Worm (Caenorhabditis elegans) whole organism, young adult: ENCODE measurements around the gene K02A2.1.

Experiments
- C17E4.6 ChIP-seq: fragments of 200-800 bp; sonication (Bioruptor generic); IDR thresholded peaks from 2 replicates; pipeline ENCODE4 v1.3.6; 2022; ENCODE audit warnings: missing genetic modification reagents, missing genetic modification characterization, missing compliant biosample characterization
- F22D6.2 ChIP-seq: sonication (generic microtip); optimal IDR thresholded peaks from 2 replicates; lab custom pipeline; 2016; ENCODE audit warnings: mild to moderate bottlenecking, missing genetic modification characterization, missing compliant biosample characterization
- F23B12.7 ChIP-seq: sonication (generic microtip); optimal IDR thresholded peaks from 2 replicates; lab custom pipeline; 2017; ENCODE audit warnings: missing genetic modification characterization, mild to moderate bottlenecking, missing compliant biosample characterization, antibody characterized with exemption, moderate library complexity; ENCODE audit not compliant: insufficient read depth
- F55B11.4 ChIP-seq: sonication (generic microtip); optimal IDR thresholded peaks from 2 replicates; lab custom pipeline; 2016; ENCODE audit warnings: missing compliant biosample characterization, missing genetic modification characterization, borderline replicate concordance; ENCODE audit not compliant: insufficient read depth
- F57C9.4 ChIP-seq: sonication (generic microtip); optimal IDR thresholded peaks from 2 replicates; lab custom pipeline; 2017; ENCODE audit warnings: mild to moderate bottlenecking, missing genetic modification characterization, missing compliant biosample characterization
- Y53F4B.3 ChIP-seq: fragments of 200-800 bp; sonication (Bioruptor generic); IDR thresholded peaks from 2 replicates; pipeline ENCODE4 v1.3.6; 2022; ENCODE audit warnings: missing genetic modification reagents, missing genetic modification characterization, missing compliant biosample characterization
- Y53G8AR.9 ChIP-seq: fragments of 200-800 bp; sonication (Bioruptor generic); conservative IDR thresholded peaks from 2 replicates; pipeline ENCODE4 v1.3.6; 2022; ENCODE audit warnings: missing genetic modification reagents, missing genetic modification characterization, missing compliant biosample characterization
- Y56A3A.18 ChIP-seq: fragments of 200-800 bp; sonication (Bioruptor generic); IDR thresholded peaks from 2 replicates; pipeline ENCODE4 v1.3.6; 2022; ENCODE audit warnings: missing genetic modification reagents, missing genetic modification characterization, missing compliant biosample characterization
- ZK185.1 ChIP-seq: sonication (generic microtip); optimal IDR thresholded peaks from 2 replicates; lab custom pipeline; 2016; ENCODE audit warnings: mild to moderate bottlenecking, missing genetic modification characterization, missing compliant biosample characterization; ENCODE audit not compliant: poor library complexity, severe bottlenecking
- athp-1 ChIP-seq: sonication (generic microtip); optimal IDR thresholded peaks from 2 replicates; lab custom pipeline; 2017; ENCODE audit warnings: mild to moderate bottlenecking, missing genetic modification characterization, missing compliant biosample characterization
- attf-3 ChIP-seq: fragments of 200-800 bp; sonication (Bioruptor generic); conservative IDR thresholded peaks from 2 replicates; pipeline ENCODE4 v1.3.6; 2022; ENCODE audit warnings: missing genetic modification reagents, missing genetic modification characterization, missing compliant biosample characterization
- attf-6 ChIP-seq: fragments of 200-800 bp; sonication (Bioruptor generic); IDR thresholded peaks from 2 replicates; pipeline ENCODE4 v1.3.6; 2022; ENCODE audit warnings: missing genetic modification reagents, missing genetic modification characterization, missing compliant biosample characterization
- bed-1 ChIP-seq: fragments of 200-800 bp; sonication (Bioruptor generic); IDR thresholded peaks from 2 replicates; pipeline ENCODE4 v1.3.6; 2022; ENCODE audit warnings: missing genetic modification reagents, missing genetic modification characterization, missing compliant biosample characterization
- bed-2 ChIP-seq: fragments of 200-800 bp; sonication (Bioruptor generic); IDR thresholded peaks from 2 replicates; pipeline ENCODE4 v1.3.6; 2022; ENCODE audit warnings: missing genetic modification reagents, missing genetic modification characterization, missing compliant biosample characterization
- ceh-100 ChIP-seq: fragments of 200-800 bp; sonication (Bioruptor generic); IDR thresholded peaks from 2 replicates; pipeline ENCODE4 v1.3.6; 2022; ENCODE audit warnings: missing genetic modification reagents, missing genetic modification characterization, missing compliant biosample characterization
- ceh-79 ChIP-seq: sonication (generic microtip); optimal IDR thresholded peaks from 2 replicates; lab custom pipeline; 2017; ENCODE audit warnings: mild to moderate bottlenecking, missing genetic modification characterization, missing compliant biosample characterization
- ceh-91 ChIP-seq: fragments of 200-800 bp; sonication (Bioruptor generic); IDR thresholded peaks from 2 replicates; pipeline ENCODE4 v1.3.6; 2022; ENCODE audit warnings: missing genetic modification reagents, missing genetic modification characterization, missing compliant biosample characterization
- chd-7 ChIP-seq: sonication (generic microtip); optimal IDR thresholded peaks from 2 replicates; lab custom pipeline; 2016; ENCODE audit warnings: mild to moderate bottlenecking, missing genetic modification characterization, moderate library complexity, missing compliant biosample characterization
- die-1 ChIP-seq: sonication (generic microtip); optimal IDR thresholded peaks from 2 replicates; lab custom pipeline; 2016; ENCODE audit warnings: missing genotype, mild to moderate bottlenecking, missing genetic modification characterization, missing compliant biosample characterization
- efl-1 ChIP-seq: fragments of 150-350 bp; optimal IDR thresholded peaks from 2 replicates; lab custom pipeline; 2014; ENCODE audit warnings: missing biosample characterization, missing genetic modification reagents, missing genetic modification characterization
- egl-18 ChIP-seq: fragments of 200-800 bp; sonication (Bioruptor generic); IDR thresholded peaks from 2 replicates; pipeline ENCODE4 v1.3.6; 2022; ENCODE audit warnings: missing genetic modification reagents, missing genetic modification characterization, missing compliant biosample characterization
- egl-44 ChIP-seq: fragments of 200-800 bp; sonication (Bioruptor generic); IDR thresholded peaks from 2 replicates; pipeline ENCODE4 v1.3.6; 2022; ENCODE audit warnings: missing genetic modification reagents, missing genetic modification characterization, missing compliant biosample characterization
- fkh-3 ChIP-seq: sonication (generic microtip); optimal IDR thresholded peaks from 2 replicates; lab custom pipeline; 2016; ENCODE audit warnings: mild to moderate bottlenecking, missing genetic modification characterization, missing compliant biosample characterization
- hrde-1 ChIP-seq: sonication (generic microtip); optimal IDR thresholded peaks from 2 replicates; lab custom pipeline; 2016; ENCODE audit warnings: missing genetic modification characterization, mild to moderate bottlenecking, missing compliant biosample characterization, moderate library complexity, missing genotype, missing genetic modification reagents, borderline replicate concordance
- let-526 ChIP-seq: fragments of 200-800 bp; sonication (Bioruptor generic); IDR thresholded peaks from 2 replicates; pipeline ENCODE4 v1.3.6; 2022; ENCODE audit warnings: missing genetic modification reagents, missing genetic modification characterization, missing compliant biosample characterization
- lin-35 ChIP-seq, 3 experiments: fragments of 150-350 bp in 2 of 3; sonication (generic microtip) in 1 of 3; optimal IDR thresholded peaks; 2 replicates each; lab custom pipeline; 2014 to 2018; ENCODE audit warnings: missing biosample characterization in 3 of 3, missing genetic modification characterization in 3 of 3, missing genetic modification reagents in 3 of 3
- lsl-1 ChIP-seq: fragments of 200-800 bp; sonication (Bioruptor generic); optimal IDR thresholded peaks from 2 replicates; lab custom pipeline; 2018; ENCODE audit warnings: mild to moderate bottlenecking, missing genetic modification characterization, moderate library complexity, missing compliant biosample characterization
- madf-10 ChIP-seq: sonication (generic microtip); optimal IDR thresholded peaks from 2 replicates; lab custom pipeline; 2016; ENCODE audit warnings: mild to moderate bottlenecking, missing genetic modification characterization, missing compliant biosample characterization
- nfya-1 ChIP-seq: sonication (generic microtip); optimal IDR thresholded peaks from 2 replicates; lab custom pipeline; 2017; ENCODE audit warnings: antibody characterized with exemption, missing compliant biosample characterization, missing genetic modification characterization, borderline replicate concordance; ENCODE audit not compliant: insufficient read depth
- nfya-2 ChIP-seq: fragments of 200-800 bp; sonication (Bioruptor generic); IDR thresholded peaks from 2 replicates; pipeline ENCODE4 v1.3.6; 2022; ENCODE audit warnings: missing genetic modification reagents, missing genetic modification characterization, missing compliant biosample characterization
- nhr-179 ChIP-seq: sonication (generic microtip); optimal IDR thresholded peaks from 2 replicates; lab custom pipeline; 2016; ENCODE audit warnings: mild to moderate bottlenecking, missing genetic modification characterization, missing compliant biosample characterization
- nhr-80 ChIP-seq: sonication (generic microtip); optimal IDR thresholded peaks from 2 replicates; lab custom pipeline; 2016; ENCODE audit warnings: missing genetic modification characterization, missing compliant biosample characterization
- rec-8 ChIP-seq, 2 experiments: sonication (generic microtip); optimal IDR thresholded peaks; 2 replicates each; lab custom pipeline; 2016; ENCODE audit warnings: mild to moderate bottlenecking in 2 of 2, missing genetic modification characterization in 2 of 2, missing genetic modification reagents in 2 of 2, missing genotype in 2 of 2, missing biosample characterization in 1 of 2, missing compliant biosample characterization in 1 of 2, moderate library complexity in 1 of 2
- rpc-1 ChIP-seq, 2 experiments: fragments of 150-350 bp in 1 of 2; sonication (generic microtip) in 1 of 2; optimal IDR thresholded peaks; 2 replicates each; lab custom pipeline; 2014 to 2018; ENCODE audit warnings: missing biosample characterization in 1 of 2, missing genetic modification characterization in 1 of 2, missing genetic modification reagents in 1 of 2, missing genotype in 1 of 2
- snpc-3.4 ChIP-seq: sonication (generic microtip); optimal IDR thresholded peaks from 2 replicates; lab custom pipeline; 2017; ENCODE audit warnings: missing genetic modification characterization, mild to moderate bottlenecking, missing compliant biosample characterization, antibody characterized with exemption, moderate library complexity, missing genotype, missing genetic modification reagents
- snpc-4 ChIP-seq, 5 experiments: fragments of 150-350 bp in 1 of 5; sonication (generic microtip) in 4 of 5; optimal IDR thresholded peaks; 2 replicates each; lab custom pipeline; 2014 to 2018; ENCODE audit warnings: missing genetic modification characterization in 5 of 5, missing biosample characterization in 3 of 5, antibody characterized with exemption in 2 of 5, mild to moderate bottlenecking in 2 of 5, missing compliant biosample characterization in 2 of 5, missing genotype in 2 of 5, moderate library complexity in 2 of 5, missing genetic modification reagents in 1 of 5
- somi-1 ChIP-seq: fragments of 200-800 bp; sonication (Bioruptor generic); optimal IDR thresholded peaks from 2 replicates; lab custom pipeline; 2018; ENCODE audit warnings: mild to moderate bottlenecking, missing genetic modification characterization, missing compliant biosample characterization
- tbp1 ChIP-seq: fragments of 200-800 bp; sonication (Bioruptor generic); optimal IDR thresholded peaks from 2 replicates; lab custom pipeline; 2018; ENCODE audit warnings: mild to moderate bottlenecking, missing genetic modification characterization, missing compliant biosample characterization
- tlf-1 ChIP-seq: fragments of 200-800 bp; sonication (Bioruptor generic); optimal IDR thresholded peaks from 2 replicates; lab custom pipeline; 2018; ENCODE audit warnings: mild to moderate bottlenecking, missing genetic modification characterization, missing compliant biosample characterization
- unc-130 ChIP-seq: sonication (generic microtip); optimal IDR thresholded peaks from 2 replicates; lab custom pipeline; 2016; ENCODE audit warnings: missing genetic modification reagents, missing genetic modification characterization, missing compliant biosample characterization
- zim-3 ChIP-seq: sonication (generic microtip); optimal IDR thresholded peaks from 2 replicates; lab custom pipeline; 2017; ENCODE audit warnings: mild to moderate bottlenecking, missing genetic modification characterization, moderate library complexity, missing compliant biosample characterization
- ztf-26 ChIP-seq: sonication (generic microtip); optimal IDR thresholded peaks from 2 replicates; lab custom pipeline; 2017; ENCODE audit warnings: missing genetic modification characterization, missing compliant biosample characterization
- ztf-28 ChIP-seq: fragments of 200-800 bp; sonication (Bioruptor generic); IDR thresholded peaks from 2 replicates; pipeline ENCODE4 v1.3.6; 2022; ENCODE audit warnings: missing genetic modification reagents, missing genetic modification characterization, missing compliant biosample characterization
- ztf-3 ChIP-seq: fragments of 200-800 bp; sonication (Bioruptor generic); optimal IDR thresholded peaks from 2 replicates; lab custom pipeline; 2018; ENCODE audit warnings: mild to moderate bottlenecking, missing genetic modification characterization, missing compliant biosample characterization
- ztf-6 ChIP-seq: fragments of 200-800 bp; sonication (Bioruptor generic); IDR thresholded peaks from 2 replicates; pipeline ENCODE4 v1.3.6; 2022; ENCODE audit warnings: missing genetic modification reagents, missing genetic modification characterization, missing compliant biosample characterization

K02A2.1 gene

ce11 chrII:7413764-7414163 is 21.3 kb upstream of the K02A2.1 start:
- TF ChIP-seq F57C9.4 (tag; lab: Kevin White, UChicago): no peak
- TF ChIP-seq ztf-28 (GFP tag; lab: Robert Waterston, UW): no peak
- TF ChIP-seq bed-2 (GFP tag; lab: Robert Waterston, UW): no peak
- no peak for TF ChIP-seq lin-35 (GFP tag; optimal IDR thresholded peaks at IDR 0.05; lab: Kevin White, UChicago)
- no peak for TF ChIP-seq fkh-3 (tag; lab: Kevin White, UChicago)
- TF ChIP-seq rpc-1 (optimal IDR thresholded peaks at IDR 0.05; lab: Kevin White, UChicago): no peak
- TF ChIP-seq rpc-1 (tag; optimal IDR thresholded peaks at IDR 0.05; lab: Kevin White, UChicago): no peak
- no peak for TF ChIP-seq ZK185.1 (tag; lab: Kevin White, UChicago)
- TF ChIP-seq F55B11.4 (tag; lab: Kevin White, UChicago): no peak
- TF ChIP-seq athp-1 (tag; lab: Kevin White, UChicago): no peak
- no peak for TF ChIP-seq bed-1 (GFP tag; lab: Robert Waterston, UW)
- TF ChIP-seq hrde-1: no peak
- no peak for TF ChIP-seq nfya-1
- TF ChIP-seq ztf-3: no peak
- TF ChIP-seq die-1 (tag; lab: Kevin White, UChicago): no peak
- TF ChIP-seq, all 124 proteins: peak for 0

ce11 chrII:7419563-7419962 is 15.5 kb upstream of the K02A2.1 start:
- no peak for TF ChIP-seq die-1 (tag; lab: Kevin White, UChicago)
- no peak for TF ChIP-seq unc-130
- TF ChIP-seq egl-18 (GFP tag; lab: Robert Waterston, UW): no peak
- TF ChIP-seq ztf-26 (tag; lab: Kevin White, UChicago): no peak
- TF ChIP-seq ceh-100 (GFP tag; lab: Robert Waterston, UW): no peak
- no peak for TF ChIP-seq Y53G8AR.9 (GFP tag; lab: Robert Waterston, UW)
- TF ChIP-seq ztf-3: no peak
- no peak for TF ChIP-seq attf-6 (GFP tag; lab: Robert Waterston, UW)
- TF ChIP-seq chd-7: no peak
- no peak for TF ChIP-seq attf-3
- no peak for TF ChIP-seq let-526 (GFP tag; lab: Robert Waterston, UW)
- no peak for TF ChIP-seq Y56A3A.18 (GFP tag; lab: Robert Waterston, UW)
- TF ChIP-seq zim-3 (tag; lab: Kevin White, UChicago): no peak
- TF ChIP-seq snpc-4 (GFP tag; optimal IDR thresholded peaks at IDR 0.05; lab: Kevin White, UChicago): no peak
- no peak for TF ChIP-seq snpc-4 (tag; optimal IDR thresholded peaks at IDR 0.05; lab: Kevin White, UChicago)
- no peak for TF ChIP-seq F22D6.2 (tag; lab: Kevin White, UChicago)
- TF ChIP-seq lin-35 (GFP tag; optimal IDR thresholded peaks at IDR 0.05; lab: Kevin White, UChicago): no peak
- TF ChIP-seq rec-8 (tag; optimal IDR thresholded peaks at IDR 0.05; lab: Kevin White, UChicago): no peak
- TF ChIP-seq tbp1: no peak
- TF ChIP-seq efl-1 (GFP tag; lab: Kevin White, UChicago): no peak
- TF ChIP-seq somi-1 (GFP tag; lab: Kevin White, UChicago): no peak

- TF ChIP-seq egl-44 (GFP tag; lab: Robert Waterston, UW): no peak
- TF ChIP-seq ztf-26 (tag; lab: Kevin White, UChicago): no peak
- TF ChIP-seq ceh-79 (tag; lab: Kevin White, UChicago): no peak
- no peak for TF ChIP-seq ztf-6 (GFP tag; lab: Robert Waterston, UW)
- TF ChIP-seq nhr-80 (tag; lab: Kevin White, UChicago): no peak
- no peak for TF ChIP-seq nfya-2 (GFP tag; lab: Robert Waterston, UW)
- TF ChIP-seq lsl-1 (GFP tag; lab: Kevin White, UChicago): no peak
- no peak for TF ChIP-seq ceh-91 (GFP tag; lab: Robert Waterston, UW)
- TF ChIP-seq Y53G8AR.9 (GFP tag; lab: Robert Waterston, UW): no peak
- TF ChIP-seq ceh-100 (GFP tag; lab: Robert Waterston, UW): no peak
- no peak for TF ChIP-seq snpc-3.4 (tag; lab: Kevin White, UChicago)
- TF ChIP-seq tlf-1 (GFP tag; lab: Kevin White, UChicago): no peak
- TF ChIP-seq madf-10: no peak
- TF ChIP-seq attf-6 (GFP tag; lab: Robert Waterston, UW): no peak
- no peak for TF ChIP-seq F23B12.7
- no peak for TF ChIP-seq nhr-179 (tag; lab: Kevin White, UChicago)
- TF ChIP-seq Y53F4B.3 (GFP tag; lab: Robert Waterston, UW): no peak
- TF ChIP-seq C17E4.6: no peak
Measured at ce11 chrII:7420157-7420556, 14.9 kb upstream of the K02A2.1 start.
